Fruit fly (Drosophila melanogaster) ovary, adult (tissue): ENCODE data around the gene Rtnl2.

Source experiments
- CG17801 ChIP-seq: fragments of 200-800 bp; optimal IDR thresholded peaks from 2 replicates; lab custom pipeline; 2019; ENCODE audit warnings: missing biosample characterization, mild to moderate bottlenecking, missing genetic modification characterization, moderate library complexity; ENCODE audit not compliant: partially characterized antibody

Gene Rtnl2

dm6 chr3R:7530184-7530821, at the start of gene Rtnl2, which contains the start of gene alphaTub84D:
Rtnl2 (minus strand) TSS chr3R:7530241.
alphaTub84D (plus strand) TSS chr3R:7530753.
- TF ChIP-seq CG17801, result no peak

dm6 chr3R:7572237-7572636, 42.2 kb upstream of the Rtnl2 start:
- TF ChIP-seq CG17801, result no peak

DNA sequence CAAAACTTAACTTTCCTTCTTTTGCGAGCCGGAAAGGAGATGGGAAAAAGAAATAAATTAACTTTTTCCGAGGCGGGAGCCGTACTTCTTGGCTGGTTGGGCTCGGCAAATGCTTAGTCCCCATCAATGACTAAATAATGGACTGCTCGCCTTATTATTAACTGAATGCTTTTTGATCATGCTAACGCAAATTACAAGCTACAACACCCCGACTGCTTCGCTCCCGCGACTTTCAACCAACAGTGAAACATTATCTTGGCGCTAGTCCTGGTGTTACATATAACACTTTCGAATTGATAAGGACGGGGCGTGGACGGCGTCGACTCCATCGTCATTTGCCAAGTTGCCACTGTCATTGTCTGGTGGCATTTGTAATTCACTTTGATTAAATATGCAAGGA, 21.7 kb upstream of the Rtnl2 start, which contains the start of gene CG45545:
Gene CG45545, plus strand, starts transcription at position 301 of the 400 bp plus-strand sequence.
- no peak for TF ChIP-seq CG17801

- TF ChIP-seq CG17801, result no peak
These were observed 19.0 kb upstream of the Rtnl2 start, which contains the start of gene alpha-Est1 for dm6 chr3R:7548808-7549744. alpha-Est1 (minus strand) TSS chr3R:7549124.

DNA sequence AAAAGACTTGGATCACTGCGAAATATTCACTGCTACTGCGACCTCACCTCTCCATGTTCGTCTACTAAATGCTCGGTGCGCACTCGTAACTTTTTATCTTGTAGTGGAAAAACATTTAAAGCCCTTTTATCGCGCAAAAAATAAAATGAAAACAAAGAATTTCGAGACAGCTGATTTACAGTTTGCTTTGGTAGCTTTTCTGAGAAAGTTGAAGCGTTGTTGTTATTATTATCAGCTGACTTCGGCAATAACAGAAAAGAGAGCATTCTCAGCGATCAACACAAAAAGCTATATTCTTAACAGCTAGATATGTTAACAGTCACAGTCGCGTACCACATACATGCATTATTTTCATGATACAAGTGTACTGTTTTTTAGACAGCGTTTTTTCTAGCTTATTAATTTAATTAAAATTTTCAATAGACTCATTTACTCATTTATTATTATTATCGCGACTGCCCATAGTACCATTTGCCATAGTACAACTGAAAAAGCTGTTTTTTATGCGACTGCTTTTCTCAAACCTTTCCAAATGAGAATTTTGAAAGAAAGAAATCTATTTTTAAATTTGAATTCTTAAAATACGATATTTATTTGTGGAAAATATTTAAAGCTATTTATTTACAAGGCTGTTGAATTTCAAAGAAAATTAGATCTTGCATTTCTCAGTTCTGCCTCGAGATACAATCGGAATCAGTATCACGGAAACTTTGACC, 11.3 kb upstream of the Rtnl2 start, which contains the start of the genes alpha-Est3 and alpha-Est2:
Gene alpha-Est3, minus strand, starts transcription at position 487 of the 716 bp plus-strand sequence.
Gene alpha-Est2, plus strand, starts transcription at position 666 of the 716 bp plus-strand sequence.
- peak; percentile 35 for TF ChIP-seq CG17801

- TF ChIP-seq CG17801, result no peak
These were observed 8.4 kb upstream of the Rtnl2 start, which contains the start of gene alpha-Est4 for dm6 chr3R:7538435-7538834. alpha-Est4 (minus strand) TSS chr3R:7538615.

DNA sequence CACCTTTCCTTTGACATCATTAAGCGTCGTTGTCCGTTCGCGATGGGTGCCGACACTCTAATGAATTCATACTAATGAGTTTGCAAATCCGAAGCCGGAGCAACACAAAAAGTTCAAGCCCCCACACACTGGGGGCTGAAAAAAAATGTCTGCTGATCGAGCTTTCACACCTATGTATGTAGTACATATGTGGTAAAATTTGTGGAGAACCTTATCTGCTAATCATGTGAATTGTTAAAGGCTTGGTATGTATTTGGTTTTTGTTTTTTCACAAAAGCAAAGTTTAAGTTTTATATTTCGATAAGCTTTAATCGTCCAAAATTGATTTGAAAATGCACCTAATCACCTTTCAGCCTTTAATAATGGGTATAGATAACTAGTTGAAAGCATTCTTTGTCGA, 6.2 kb upstream of the Rtnl2 start, which contains the start of gene alpha-Est5:
Gene alpha-Est5, minus strand, starts transcription at position 110 of the 400 bp plus-strand sequence.
- TF ChIP-seq CG17801, result no peak

DNA sequence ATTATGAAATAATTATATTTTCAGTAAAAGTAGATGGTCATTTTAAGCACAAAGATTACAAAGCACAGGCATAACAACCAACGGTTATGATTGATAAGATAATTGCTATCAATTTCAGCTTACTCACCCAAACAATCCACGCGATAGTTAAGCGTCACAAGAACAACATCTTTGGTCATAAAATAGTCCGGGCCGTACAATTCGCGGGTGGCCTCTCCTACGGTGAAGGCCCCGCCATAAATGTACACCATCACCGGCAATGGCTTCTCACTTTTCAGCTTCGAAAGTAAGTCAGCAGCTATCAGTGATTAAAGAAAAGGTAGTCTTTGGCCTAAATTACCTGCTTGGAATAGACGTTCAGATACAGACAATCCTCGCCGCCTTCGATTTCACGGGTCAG, 5.6 kb upstream of the Rtnl2 start:
- TF ChIP-seq CG17801, result no peak

DNA sequence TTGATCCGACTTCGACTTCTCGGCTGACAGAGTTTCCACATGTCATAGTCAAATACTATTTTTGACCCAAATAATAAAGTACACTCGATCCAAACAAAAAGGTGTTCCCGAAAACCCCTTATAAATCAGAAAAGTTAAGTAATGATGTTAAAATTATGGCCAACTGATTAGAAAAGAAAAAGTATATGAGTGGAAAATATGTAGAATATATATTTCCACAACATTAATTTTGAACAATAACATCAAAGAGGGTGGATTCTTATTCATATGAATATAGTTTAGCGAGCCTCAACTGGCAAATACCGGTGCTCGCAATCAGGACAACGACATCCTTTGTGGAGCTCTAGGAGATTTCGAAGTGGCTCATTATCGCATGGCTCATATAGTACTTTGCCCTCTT, 1.4 kb downstream of the Rtnl2 start, which contains the start of gene alpha-Est6:
Gene alpha-Est6, minus strand, starts transcription at position 101 of the 400 bp plus-strand sequence.
- no peak for TF ChIP-seq CG17801

- TF ChIP-seq CG17801, result no peak
These were observed 5.9 kb downstream of the Rtnl2 start for dm6 chr3R:7524160-7524559.

DNA sequence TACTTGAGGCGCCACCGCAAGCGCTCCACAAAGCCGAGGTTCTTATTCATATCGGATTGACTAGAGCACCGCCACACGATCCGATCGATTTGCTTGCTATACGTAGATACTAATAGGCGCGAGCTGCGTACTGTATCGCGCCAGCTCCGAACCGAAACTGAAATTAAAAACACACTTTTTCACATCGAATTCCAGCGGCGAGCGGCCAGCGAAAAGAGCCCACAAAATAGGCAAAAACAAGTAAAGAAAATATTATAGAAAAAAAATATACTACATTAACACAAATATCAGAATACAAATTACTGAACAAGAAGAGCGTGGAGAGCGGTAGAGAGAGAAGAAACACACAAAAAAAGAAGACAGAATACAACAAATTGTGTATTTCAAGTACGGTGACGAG, 6.4 kb downstream of the Rtnl2 start, which contains the start of gene alpha-Est7:
Gene alpha-Est7, minus strand, starts transcription at position 160 of the 400 bp plus-strand sequence.
- TF ChIP-seq CG17801, result no peak

dm6 chr3R:7522266-7522955, 7.6 kb downstream of the Rtnl2 start:
- no peak for TF ChIP-seq CG17801

DNA sequence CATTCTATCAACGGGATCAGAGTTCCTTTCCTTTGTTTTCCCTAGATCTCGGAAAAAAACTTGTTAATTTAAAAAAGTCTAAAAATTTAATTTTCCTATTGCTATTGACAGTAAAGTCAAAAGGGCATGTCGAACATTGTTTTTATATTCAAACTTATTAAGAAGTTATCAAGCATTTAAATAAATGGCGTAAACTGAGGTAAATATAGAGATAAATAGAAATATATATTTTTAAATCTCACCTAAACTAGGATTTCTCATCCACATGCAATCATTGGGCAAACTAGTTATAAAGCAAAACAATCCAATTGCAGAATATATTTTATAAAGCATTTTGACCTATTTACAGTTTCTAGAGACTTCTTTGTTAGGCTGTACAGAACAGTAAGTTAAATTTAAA, 10.7 kb downstream of the Rtnl2 start, which contains the start of gene Ubc84D:
Gene Ubc84D, minus strand, starts transcription at position 101 of the 400 bp plus-strand sequence.
- no peak for TF ChIP-seq CG17801

- peak; percentile 58 for TF ChIP-seq CG17801
These were observed 14.4 kb downstream of the Rtnl2 start, which contains the start of gene alpha-Est8 for dm6 chr3R:7515599-7516069. alpha-Est8 (minus strand) TSS chr3R:7515670.

DNA sequence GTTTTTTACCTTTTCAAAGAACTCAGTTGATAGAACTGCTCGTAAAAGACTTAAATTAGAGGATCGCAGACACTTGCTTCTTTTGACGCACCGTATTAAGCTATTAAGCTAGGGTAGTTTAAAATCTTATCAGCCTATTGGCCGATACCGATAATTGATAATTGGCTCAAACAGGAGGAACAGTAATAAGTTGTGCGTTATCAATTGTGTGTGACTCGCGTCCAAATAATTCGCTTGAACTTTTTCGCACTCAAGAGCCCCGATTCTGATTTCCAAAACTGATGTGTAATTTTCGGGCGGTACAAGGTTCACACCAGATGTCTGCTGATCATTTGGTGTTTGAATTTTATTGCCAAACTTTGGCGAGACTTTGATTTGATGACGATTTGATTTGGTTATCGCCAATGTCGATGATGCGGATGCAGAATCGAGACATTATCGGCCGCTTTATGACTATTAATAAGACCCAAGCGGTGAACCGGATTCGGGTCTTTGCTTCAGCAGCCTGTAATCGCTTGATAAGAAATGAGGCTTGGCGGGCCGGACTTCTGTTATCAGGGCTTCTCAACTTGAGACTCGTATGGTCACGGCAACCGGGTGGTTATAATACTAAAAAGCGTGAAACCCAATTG, 15.7 kb downstream of the Rtnl2 start:
- TF ChIP-seq CG17801, result no peak
